Fruit fly (Drosophila melanogaster) whole organism, embryonic: ENCODE measurements around the gene PGAP1.
A peak's percentile ranks its signal among the peaks of the same experiment; 100 is the strongest.

Experiments used
- CG10267 ChIP-seq: fragments of 200-800 bp; sonication (Bioruptor generic); optimal IDR thresholded peaks from 2 replicates; lab custom pipeline; 2018; ENCODE audit warnings: missing biosample characterization, mild to moderate bottlenecking, missing genetic modification characterization, moderate library complexity
- CG11085 ChIP-seq: fragments of 200-800 bp; sonication (Bioruptor generic); IDR thresholded peaks from 2 replicates; pipeline ENCODE4 v1.3.6; 2022; ENCODE audit warnings: missing biosample characterization, missing genetic modification characterization
- CG12219 ChIP-seq: fragments of 200-800 bp; sonication (Bioruptor generic); optimal IDR thresholded peaks from 3 replicates; lab custom pipeline; 2018; ENCODE audit warnings: missing biosample characterization, mild to moderate bottlenecking, missing genetic modification characterization
- CG12769 ChIP-seq: fragments of 200-800 bp; sonication (Bioruptor generic); optimal IDR thresholded peaks from 2 replicates; lab custom pipeline; 2019; ENCODE audit warnings: missing biosample characterization, mild to moderate bottlenecking, missing genetic modification characterization, moderate library complexity
- CG14667 ChIP-seq: fragments of 200-800 bp; sonication (Bioruptor generic); IDR thresholded peaks from 2 replicates; pipeline ENCODE4 v1.3.6; 2022; ENCODE audit warnings: missing biosample characterization, missing genetic modification characterization
- CG15601 ChIP-seq: fragments of 200-800 bp; sonication (Bioruptor generic); optimal IDR thresholded peaks from 3 replicates; lab custom pipeline; 2019; ENCODE audit warnings: missing biosample characterization, mild to moderate bottlenecking, missing genetic modification characterization, moderate library complexity
- CG16813 ChIP-seq: fragments of 200-800 bp; sonication (Bioruptor generic); IDR thresholded peaks from 3 replicates; pipeline ENCODE4 v1.3.6; 2022; ENCODE audit warnings: missing biosample characterization, missing genetic modification characterization; ENCODE audit not compliant: partially characterized antibody
- CG17328 ChIP-seq: fragments of 200-800 bp; sonication (Bioruptor generic); IDR thresholded peaks from 2 replicates; pipeline ENCODE4 v1.3.6; 2022; ENCODE audit warnings: missing biosample characterization, missing genetic modification characterization
- CG17359 ChIP-seq: fragments of 200-800 bp; sonication (Bioruptor generic); optimal IDR thresholded peaks from 3 replicates; lab custom pipeline; 2018; ENCODE audit warnings: missing biosample characterization, mild to moderate bottlenecking, missing genetic modification characterization, moderate library complexity
- CG18011 ChIP-seq: fragments of 200-800 bp; sonication (Bioruptor generic); optimal IDR thresholded peaks from 2 replicates; lab custom pipeline; 2017; ENCODE audit warnings: missing biosample characterization, missing genetic modification characterization, mild to moderate bottlenecking, moderate library complexity, missing genotype
- CG18262 ChIP-seq: fragments of 200-800 bp; optimal IDR thresholded peaks from 3 replicates; lab custom pipeline; 2019; ENCODE audit warnings: missing biosample characterization, mild to moderate bottlenecking, missing genetic modification characterization, moderate library complexity
- CG2199 ChIP-seq: fragments of 200-800 bp; sonication (Bioruptor generic); IDR thresholded peaks from 3 replicates; pipeline ENCODE4 v1.3.6; 2022; ENCODE audit warnings: missing biosample characterization, missing genetic modification characterization
- CG3838 ChIP-seq: fragments of 200-800 bp; sonication (Bioruptor generic); optimal IDR thresholded peaks from 3 replicates; lab custom pipeline; 2016; ENCODE audit warnings: missing biosample characterization, missing genetic modification characterization
- CG4854 ChIP-seq: fragments of 200-800 bp; sonication (Bioruptor generic); optimal IDR thresholded peaks from 2 replicates; lab custom pipeline; 2016; ENCODE audit warnings: missing biosample characterization, missing genetic modification characterization, inconsistent platforms
- CG7271 ChIP-seq: fragments of 200-800 bp; sonication (Bioruptor generic); optimal IDR thresholded peaks from 2 replicates; lab custom pipeline; 2018; ENCODE audit warnings: missing biosample characterization, mild to moderate bottlenecking, missing genetic modification characterization, moderate library complexity
- CG7745 ChIP-seq: fragments of 200-800 bp; sonication (Bioruptor generic); optimal IDR thresholded peaks from 2 replicates; lab custom pipeline; 2018; ENCODE audit warnings: missing biosample characterization, mild to moderate bottlenecking, missing genetic modification characterization, moderate library complexity
- CG8089 ChIP-seq: fragments of 200-800 bp; sonication (Bioruptor generic); optimal IDR thresholded peaks from 3 replicates; lab custom pipeline; 2016; ENCODE audit warnings: missing biosample characterization, missing genetic modification characterization
- Doc2 ChIP-seq: fragments of 200-800 bp; sonication (Bioruptor generic); IDR thresholded peaks from 2 replicates; pipeline ENCODE4 v1.3.6; 2022; ENCODE audit warnings: missing biosample characterization, missing genetic modification characterization
- Fer3 ChIP-seq: fragments of 200-800 bp; sonication (Bioruptor generic); optimal IDR thresholded peaks from 2 replicates; lab custom pipeline; 2018; ENCODE audit warnings: missing biosample characterization, mild to moderate bottlenecking, missing genetic modification characterization, moderate library complexity
- HLH3B ChIP-seq: fragments of 200-800 bp; sonication (Bioruptor generic); IDR thresholded peaks from 2 replicates; pipeline ENCODE4 v1.3.6; 2022; ENCODE audit warnings: missing biosample characterization, missing genetic modification characterization
- Hr78 ChIP-seq, 2 experiments: fragments of 200-800 bp in 1 of 2; fragments of >200 bp in 1 of 2; sonication (Bioruptor generic) in 1 of 2; optimal IDR thresholded peaks; 2 replicates each; lab custom pipeline; 2017 to 2019; ENCODE audit warnings: missing biosample characterization in 2 of 2, missing genetic modification characterization in 2 of 2, mild to moderate bottlenecking in 1 of 2, moderate library complexity in 1 of 2
- MESR4 ChIP-seq: fragments of 200-800 bp; sonication (Bioruptor generic); optimal IDR thresholded peaks from 2 replicates; lab custom pipeline; 2018; ENCODE audit warnings: missing biosample characterization, mild to moderate bottlenecking, missing genetic modification characterization, moderate library complexity
- Mad ChIP-seq: fragments of 200-800 bp; sonication (Bioruptor generic); optimal IDR thresholded peaks from 2 replicates; lab custom pipeline; 2016; ENCODE audit warnings: missing biosample characterization, missing genetic modification characterization
- Myb ChIP-seq: fragments of 200-800 bp; sonication (Bioruptor generic); optimal IDR thresholded peaks from 2 replicates; lab custom pipeline; 2016; ENCODE audit warnings: missing biosample characterization, missing genetic modification characterization
- NfI ChIP-seq: fragments of 200-800 bp; sonication (Bioruptor generic); optimal IDR thresholded peaks from 3 replicates; lab custom pipeline; 2018; ENCODE audit warnings: missing biosample characterization, mild to moderate bottlenecking, missing genetic modification characterization, moderate library complexity
- Oli ChIP-seq: fragments of 200-800 bp; sonication (Bioruptor generic); optimal IDR thresholded peaks from 2 replicates; lab custom pipeline; 2018; ENCODE audit warnings: missing biosample characterization, mild to moderate bottlenecking, missing genetic modification characterization, moderate library complexity
- Rfx ChIP-seq: fragments of 200-800 bp; sonication (Bioruptor generic); IDR thresholded peaks from 2 replicates; pipeline ENCODE4 v1.3.6; 2022; ENCODE audit warnings: missing biosample characterization, missing genetic modification characterization
- Sry-β ChIP-seq: fragments of 200-800 bp; sonication (Bioruptor generic); optimal IDR thresholded peaks from 2 replicates; lab custom pipeline; 2018; ENCODE audit warnings: missing biosample characterization, mild to moderate bottlenecking, missing genetic modification characterization, moderate library complexity
- Tbp ChIP-seq: fragments of >200 bp; optimal IDR thresholded peaks from 2 replicates; lab custom pipeline; 2018; ENCODE audit warnings: missing biosample characterization, missing genetic modification characterization
- bigmax ChIP-seq: fragments of 200-800 bp; sonication (Bioruptor generic); optimal IDR thresholded peaks from 2 replicates; lab custom pipeline; 2018; ENCODE audit warnings: missing biosample characterization, mild to moderate bottlenecking, missing genetic modification characterization
- chm ChIP-seq: fragments of 200-800 bp; sonication (Bioruptor generic); IDR thresholded peaks from 2 replicates; pipeline ENCODE4 v1.3.6; 2022; ENCODE audit warnings: missing biosample characterization, missing genetic modification characterization
- crc ChIP-seq: fragments of 200-800 bp; sonication (Bioruptor generic); optimal IDR thresholded peaks from 2 replicates; lab custom pipeline; 2016; ENCODE audit warnings: missing biosample characterization, missing genetic modification characterization
- cwo ChIP-seq: fragments of 200-800 bp; sonication (Bioruptor generic); optimal IDR thresholded peaks from 3 replicates; lab custom pipeline; 2017; ENCODE audit warnings: missing biosample characterization, missing genetic modification characterization, mild to moderate bottlenecking, moderate library complexity, missing genetic modification reagents
- dati ChIP-seq: fragments of 200-800 bp; sonication (Bioruptor generic); IDR thresholded peaks from 2 replicates; pipeline ENCODE4 v1.3.6; 2022; ENCODE audit warnings: missing biosample characterization, missing genetic modification characterization
- fd102C ChIP-seq: fragments of 200-800 bp; sonication (Bioruptor generic); optimal IDR thresholded peaks from 2 replicates; lab custom pipeline; 2018; ENCODE audit warnings: missing biosample characterization, mild to moderate bottlenecking, missing genetic modification characterization, moderate library complexity
- fd3F ChIP-seq: fragments of 200-800 bp; sonication (Bioruptor generic); optimal IDR thresholded peaks from 2 replicates; lab custom pipeline; 2018; ENCODE audit warnings: missing biosample characterization, mild to moderate bottlenecking, missing genetic modification characterization, moderate library complexity
- fd96Cb ChIP-seq: fragments of 200-800 bp; sonication (Bioruptor generic); optimal IDR thresholded peaks from 2 replicates; lab custom pipeline; 2018; ENCODE audit warnings: missing biosample characterization, mild to moderate bottlenecking, missing genetic modification characterization, moderate library complexity
- maf-S ChIP-seq: fragments of 200-800 bp; sonication (Bioruptor generic); optimal IDR thresholded peaks from 2 replicates; lab custom pipeline; 2016; ENCODE audit warnings: missing biosample characterization, missing genetic modification characterization
- mld ChIP-seq: fragments of 200-800 bp; sonication (Bioruptor generic); IDR thresholded peaks from 3 replicates; pipeline ENCODE4 v1.3.6; 2022; ENCODE audit warnings: missing biosample characterization, missing genetic modification characterization; ENCODE audit not compliant: partially characterized antibody
- nerfin-1 ChIP-seq: fragments of 200-800 bp; sonication (Bioruptor generic); optimal IDR thresholded peaks from 3 replicates; lab custom pipeline; 2019; ENCODE audit warnings: missing biosample characterization, mild to moderate bottlenecking, missing genetic modification characterization, moderate library complexity
- otp ChIP-seq: fragments of 200-800 bp; sonication (Bioruptor generic); IDR thresholded peaks from 3 replicates; pipeline ENCODE4, ENCODE4 v1.3.6; 2022; ENCODE audit warnings: missing biosample characterization, missing genetic modification characterization
- rib ChIP-seq: fragments of 200-800 bp; sonication (Bioruptor generic); IDR thresholded peaks from 2 replicates; pipeline ENCODE4 v1.3.6; 2022; ENCODE audit warnings: missing biosample characterization, missing genetic modification characterization
- sd ChIP-seq: fragments of 200-800 bp; sonication (Bioruptor generic); optimal IDR thresholded peaks from 3 replicates; lab custom pipeline; 2018; ENCODE audit warnings: missing biosample characterization, mild to moderate bottlenecking, missing genetic modification characterization, moderate library complexity
- sima ChIP-seq: fragments of 200-800 bp; sonication (Bioruptor generic); optimal IDR thresholded peaks from 2 replicates; lab custom pipeline; 2016; ENCODE audit warnings: missing biosample characterization, missing genetic modification characterization
- slou ChIP-seq: fragments of 200-800 bp; sonication (Bioruptor generic); optimal IDR thresholded peaks from 3 replicates; lab custom pipeline; 2016; ENCODE audit warnings: missing biosample characterization, missing genetic modification characterization
- sqz ChIP-seq: fragments of 200-800 bp; sonication (Bioruptor generic); optimal IDR thresholded peaks from 3 replicates; lab custom pipeline; 2018; ENCODE audit warnings: missing biosample characterization, mild to moderate bottlenecking, missing genetic modification characterization
- sr ChIP-seq: fragments of 200-800 bp; sonication (Bioruptor generic); IDR thresholded peaks from 3 replicates; pipeline ENCODE4 v1.3.6; 2022; ENCODE audit warnings: missing biosample characterization, missing genetic modification characterization
- trh ChIP-seq: fragments of 200-800 bp; sonication (Bioruptor generic); optimal IDR thresholded peaks from 2 replicates; lab custom pipeline; 2016; ENCODE audit warnings: missing biosample characterization, missing genetic modification characterization
- ttk ChIP-seq: fragments of 200-800 bp; sonication (Bioruptor generic); IDR thresholded peaks from 2 replicates; pipeline ENCODE4 v2.1.2; 2022; ENCODE audit warnings: missing biosample characterization, missing genetic modification characterization
- tx ChIP-seq: fragments of 200-800 bp; sonication (Bioruptor generic); optimal IDR thresholded peaks from 2 replicates; lab custom pipeline; 2016; ENCODE audit warnings: missing biosample characterization, missing genetic modification characterization
- vnd ChIP-seq: fragments of 200-800 bp; sonication (Bioruptor generic); IDR thresholded peaks from 3 replicates; pipeline ENCODE4 v1.3.6; 2022; ENCODE audit warnings: missing biosample characterization, missing genetic modification characterization; ENCODE audit not compliant: partially characterized antibody

PGAP1 gene

dm6 chrX:5665902-5666301, 23.4 kb downstream of the PGAP1 start, which contains the start of the genes Sirt4 and CG4119 (continued):
- TF ChIP-seq CG18011 (GFP tag; lab: Kevin White, UChicago) (peak; percentile 2), ttk (GFP tag; lab: Robert Waterston, UW) (no peak), rib (GFP tag; lab: Robert Waterston, UW) (no peak), CG16813 (GFP tag; lab: Robert Waterston, UW) (peak; percentile 96), CG12769 (tag; lab: Kevin White, UChicago) (no peak), Fer3 (no peak), mld (peak; percentile 98), CG11085 (GFP tag; lab: Robert Waterston, UW) (no peak), sqz (GFP tag; lab: Kevin White, UChicago) (no peak), Myb (GFP tag; lab: Kevin White, UChicago) (peak; percentile 88), CG14667 (GFP tag; lab: Robert Waterston, UW) (no peak), fd3F (GFP tag; lab: Kevin White, UChicago) (no peak), slou (GFP tag; lab: Kevin White, UChicago) (no peak), CG7271 (tag; lab: Kevin White, UChicago) (no peak), Doc2 (GFP tag; lab: Robert Waterston, UW) (no peak), fd96Cb (tag; lab: Kevin White, UChicago) (no peak), Sry-β (peak; percentile 11), Oli (tag; lab: Kevin White, UChicago) (no peak), cwo (GFP tag; lab: Kevin White, UChicago) (no peak), Rfx (GFP tag; lab: Robert Waterston, UW) (peak; percentile 62), HLH3B (no peak), Tbp (GFP tag; lab: Kevin White, UChicago) (no peak), CG2199 (GFP tag; lab: Robert Waterston, UW) (no peak), CG7745 (no peak), CG18262 (tag; lab: Kevin White, UChicago) (no peak), sd (tag; lab: Kevin White, UChicago) (peak; percentile 19), NfI (GFP tag; lab: Kevin White, UChicago) (no peak), Hr78 (GFP tag; optimal IDR thresholded peaks at IDR 0.05; lab: Kevin White, UChicago) (no peak), vnd (GFP tag; lab: Robert Waterston, UW) (peak; percentile 94), CG15601 (tag; lab: Kevin White, UChicago) (no peak), dati (GFP tag; lab: Robert Waterston, UW) (no peak), CG12219 (GFP tag; lab: Kevin White, UChicago) (no peak), CG10267 (tag; lab: Kevin White, UChicago) (peak; percentile 41), CG17328 (GFP tag; lab: Robert Waterston, UW) (no peak), bigmax (GFP tag; lab: Kevin White, UChicago) (no peak), trh (no peak), crc (GFP tag; lab: Kevin White, UChicago) (no peak), nerfin-1 (tag; lab: Kevin White, UChicago) (peak; percentile 31), Mad (peak; percentile 15), MESR4 (peak; percentile 92), tx (peak; percentile 26), otp (no peak), chm (GFP tag; lab: Robert Waterston, UW) (no peak), maf-S (GFP tag; lab: Kevin White, UChicago) (no peak), CG17359 (no peak), CG4854 (no peak), fd102C (GFP tag; lab: Kevin White, UChicago) (no peak), sr (GFP tag; lab: Robert Waterston, UW) (no peak), CG3838 (GFP tag; lab: Kevin White, UChicago) (no peak), sima (no peak), CG8089 (no peak)
